Worm (Caenorhabditis elegans) whole organism, L2 larva: ENCODE results near the gene ifbp-1.

Experiments used
- C34F6.9 ChIP-seq: fragments of 150-350 bp; optimal IDR thresholded peaks from 2 replicates; lab custom pipeline; 2014; ENCODE audit warnings: missing biosample characterization, missing genetic modification characterization
- F13H6.1 ChIP-seq: sonication (generic microtip); optimal IDR thresholded peaks from 2 replicates; lab custom pipeline; 2016; ENCODE audit warnings: missing genetic modification characterization, missing compliant biosample characterization
- R02D3.7 ChIP-seq: fragments of 150-350 bp; optimal IDR thresholded peaks from 2 replicates; lab custom pipeline; 2014; ENCODE audit warnings: missing biosample characterization, missing genetic modification characterization
- Y55F3AM.14 ChIP-seq: fragments of 200-800 bp; sonication (Bioruptor generic); optimal IDR thresholded peaks from 2 replicates; lab custom pipeline; 2018; ENCODE audit warnings: mild to moderate bottlenecking, missing genetic modification characterization, missing compliant biosample characterization
- alr-1 ChIP-seq: fragments of 150-350 bp; optimal IDR thresholded peaks from 2 replicates; lab custom pipeline; 2014; ENCODE audit warnings: missing biosample characterization, missing genetic modification characterization
- ama-1 ChIP-seq: fragments of 150-350 bp; optimal IDR thresholded peaks from 2 replicates; lab custom pipeline; 2018; ENCODE audit warnings: inconsistent platforms
- blmp-1 ChIP-seq: sonication (generic microtip); optimal IDR thresholded peaks from 2 replicates; lab custom pipeline; 2017; ENCODE audit warnings: missing genetic modification characterization, mild to moderate bottlenecking, missing compliant biosample characterization, antibody characterized with exemption, moderate library complexity; ENCODE audit not compliant: insufficient read depth
- ceh-16 ChIP-seq: fragments of 150-350 bp; optimal IDR thresholded peaks from 2 replicates; lab custom pipeline; 2014; ENCODE audit warnings: missing biosample characterization, missing genetic modification characterization
- ceh-82 ChIP-seq: fragments of 150-350 bp; optimal IDR thresholded peaks from 2 replicates; lab custom pipeline; 2014; ENCODE audit warnings: missing biosample characterization, missing genetic modification characterization
- dmd-4 ChIP-seq: sonication (generic microtip); optimal IDR thresholded peaks from 2 replicates; lab custom pipeline; 2017; ENCODE audit warnings: missing biosample characterization, missing genetic modification characterization
- egl-27 ChIP-seq: sonication (generic microtip); optimal IDR thresholded peaks from 3 replicates; lab custom pipeline; 2017; ENCODE audit warnings: missing biosample characterization, missing genetic modification reagents, missing genetic modification characterization
- elt-1 ChIP-seq: fragments of 150-350 bp; optimal IDR thresholded peaks from 2 replicates; lab custom pipeline; 2014; ENCODE audit warnings: missing biosample characterization, missing genetic modification characterization
- elt-3 ChIP-seq: sonication (generic microtip); optimal IDR thresholded peaks from 2 replicates; lab custom pipeline; 2017; ENCODE audit warnings: missing biosample characterization, missing genetic modification characterization
- fos-1 ChIP-seq: fragments of 150-350 bp; optimal IDR thresholded peaks from 2 replicates; lab custom pipeline; 2014; ENCODE audit warnings: missing biosample characterization, missing genetic modification characterization
- gmeb-1 ChIP-seq: fragments of 150-350 bp; optimal IDR thresholded peaks from 2 replicates; lab custom pipeline; 2014; ENCODE audit warnings: missing biosample characterization, missing genetic modification characterization
- lin-11 ChIP-seq: fragments of 150-350 bp; sonication (generic microtip); optimal IDR thresholded peaks from 2 replicates; lab custom pipeline; 2014; ENCODE audit warnings: missing biosample characterization, missing genetic modification characterization, inconsistent platforms, mixed read lengths
- lin-13 ChIP-seq: fragments of 150-350 bp; optimal IDR thresholded peaks from 2 replicates; lab custom pipeline; 2014; ENCODE audit warnings: missing biosample characterization, missing genetic modification reagents, missing genetic modification characterization
- lsy-2 ChIP-seq, 2 experiments: fragments of 150-350 bp in 1 of 2; sonication (generic microtip) in 1 of 2; optimal IDR thresholded peaks; 2 replicates each; lab custom pipeline; 2014 to 2017; ENCODE audit warnings: missing biosample characterization in 2 of 2, missing genetic modification characterization in 2 of 2
- mab-5 ChIP-seq: fragments of 150-350 bp; optimal IDR thresholded peaks from 2 replicates; lab custom pipeline; 2014; ENCODE audit warnings: missing biosample characterization, missing genetic modification characterization
- mbf-1 ChIP-seq: sonication (generic microtip); optimal IDR thresholded peaks from 2 replicates; lab custom pipeline; 2017; ENCODE audit warnings: missing biosample characterization, missing genetic modification characterization
- mdl-1 ChIP-seq, 2 experiments: fragments of 150-350 bp in 1 of 2; sonication (generic microtip) in 1 of 2; optimal IDR thresholded peaks; 2 replicates each; lab custom pipeline; 2017; ENCODE audit warnings: missing biosample characterization in 2 of 2, missing genetic modification characterization in 2 of 2
- nhr-10 ChIP-seq: sonication (generic microtip); optimal IDR thresholded peaks from 2 replicates; lab custom pipeline; 2017; ENCODE audit warnings: missing biosample characterization, missing genetic modification characterization
- nhr-12 ChIP-seq: fragments of 150-350 bp; optimal IDR thresholded peaks from 2 replicates; lab custom pipeline; 2014; ENCODE audit warnings: missing biosample characterization, missing genetic modification characterization
- nhr-129 ChIP-seq: fragments of 150-350 bp; optimal IDR thresholded peaks from 2 replicates; lab custom pipeline; 2014; ENCODE audit warnings: missing biosample characterization, missing genetic modification characterization
- nhr-21 ChIP-seq: fragments of 150-350 bp; optimal IDR thresholded peaks from 2 replicates; lab custom pipeline; 2014; ENCODE audit warnings: missing biosample characterization, missing genetic modification characterization
- nhr-23 ChIP-seq: fragments of 150-350 bp; optimal IDR thresholded peaks from 2 replicates; lab custom pipeline; 2014; ENCODE audit warnings: missing biosample characterization, missing genetic modification reagents, missing genetic modification characterization
- nhr-25 ChIP-seq: fragments of 150-350 bp; sonication (generic microtip); optimal IDR thresholded peaks from 3 replicates; lab custom pipeline; 2014; ENCODE audit warnings: missing biosample characterization, missing genetic modification characterization
- peb-1 ChIP-seq: fragments of 150-350 bp; optimal IDR thresholded peaks from 2 replicates; lab custom pipeline; 2014; ENCODE audit warnings: missing biosample characterization, missing genetic modification characterization
- skn-1 ChIP-seq: sonication (generic microtip); optimal IDR thresholded peaks from 2 replicates; lab custom pipeline; 2017; ENCODE audit warnings: missing biosample characterization, missing genetic modification characterization
- sma-3 ChIP-seq: sonication (generic microtip); optimal IDR thresholded peaks from 2 replicates; lab custom pipeline; 2016; ENCODE audit warnings: missing genetic modification reagents, missing genetic modification characterization, missing compliant biosample characterization
- sma-9 ChIP-seq, 2 experiments: fragments of 150-350 bp in 1 of 2; sonication (generic microtip) in 1 of 2; optimal IDR thresholded peaks; 2 replicates each; lab custom pipeline; 2014 to 2016; ENCODE audit warnings: missing genetic modification characterization in 2 of 2, mild to moderate bottlenecking in 1 of 2, missing biosample characterization in 1 of 2, missing compliant biosample characterization in 1 of 2, missing genetic modification reagents in 1 of 2, moderate library complexity in 1 of 2
- snpc-4 ChIP-seq: fragments of 150-350 bp; optimal IDR thresholded peaks from 2 replicates; lab custom pipeline; 2014; ENCODE audit warnings: missing biosample characterization, missing genetic modification characterization
- unc-55 ChIP-seq: fragments of 150-350 bp; sonication (generic microtip); optimal IDR thresholded peaks from 3 replicates; lab custom pipeline; 2014; ENCODE audit warnings: missing biosample characterization, missing genetic modification reagents, missing genetic modification characterization
- unc-62 ChIP-seq: fragments of 150-350 bp; optimal IDR thresholded peaks from 2 replicates; lab custom pipeline; 2014; ENCODE audit warnings: missing biosample characterization, missing genetic modification reagents, missing genetic modification characterization
- zag-1 ChIP-seq: fragments of 150-350 bp; optimal IDR thresholded peaks from 2 replicates; lab custom pipeline; 2014; ENCODE audit warnings: missing biosample characterization, missing genetic modification characterization
- ztf-11 ChIP-seq: sonication (generic microtip); optimal IDR thresholded peaks from 2 replicates; lab custom pipeline; 2017; ENCODE audit warnings: missing biosample characterization, missing genetic modification characterization
- ztf-4 ChIP-seq: fragments of 150-350 bp; optimal IDR thresholded peaks from 2 replicates; lab custom pipeline; 2014; ENCODE audit warnings: missing biosample characterization, missing genetic modification characterization

The ifbp-1 gene

ce11 chrV:13394968-13395367 lies 14.9 kb upstream of the ifbp-1 start:
- TF ChIP-seq blmp-1 (tag; lab: Kevin White, UChicago) (no peak), lin-11 (tag; lab: Kevin White, UChicago) (no peak), R02D3.7 (no peak), elt-3 (tag; lab: Kevin White, UChicago) (no peak), nhr-25 (tag; lab: Kevin White, UChicago) (no peak), unc-62 (GFP tag; lab: Kevin White, UChicago) (no peak), mab-5 (tag; lab: Kevin White, UChicago) (no peak), elt-1 (tag; lab: Kevin White, UChicago) (no peak), nhr-12 (tag; lab: Kevin White, UChicago) (no peak), nhr-23 (tag; lab: Kevin White, UChicago) (no peak), alr-1 (tag; lab: Kevin White, UChicago) (no peak), Y55F3AM.14 (GFP tag; lab: Kevin White, UChicago) (no peak), ztf-11 (tag; lab: Kevin White, UChicago) (no peak), lsy-2 (tag; optimal IDR thresholded peaks at IDR 0.05; lab: Kevin White, UChicago) (no peak), mdl-1 (tag; optimal IDR thresholded peaks at IDR 0.05; lab: Kevin White, UChicago) (no peak)

ce11 chrV:13393333-13393803 lies 13.3 kb upstream of the ifbp-1 start:
- TF ChIP-seq peb-1 (tag; lab: Kevin White, UChicago) (no peak), Y55F3AM.14 (GFP tag; lab: Kevin White, UChicago) (peak; percentile 56), nhr-129 (tag; lab: Kevin White, UChicago) (peak; percentile 28), mdl-1 (tag; optimal IDR thresholded peaks at IDR 0.05; lab: Kevin White, UChicago) (no peak), F13H6.1 (tag; lab: Kevin White, UChicago) (peak; percentile 72), lsy-2 (tag; optimal IDR thresholded peaks at IDR 0.05; lab: Kevin White, UChicago) (peak in 1 of 2 experiments; percentile 13), sma-9 (GFP tag; optimal IDR thresholded peaks at IDR 0.05; lab: Kevin White, UChicago) (peak; percentile 2), sma-9 (tag; optimal IDR thresholded peaks at IDR 0.05; lab: Kevin White, UChicago) (no peak), C34F6.9 (tag; lab: Kevin White, UChicago) (peak; percentile 31), sma-3 (GFP tag; lab: Kevin White, UChicago) (peak; percentile 5)

- peak; percentile 56 for TF ChIP-seq egl-27 (tag; lab: Kevin White, UChicago)
- TF ChIP-seq fos-1 (tag; lab: Kevin White, UChicago), result peak; percentile 8
- TF ChIP-seq sma-9 (GFP tag; optimal IDR thresholded peaks at IDR 0.05; lab: Kevin White, UChicago), result peak; percentile 78
- TF ChIP-seq sma-9 (tag; optimal IDR thresholded peaks at IDR 0.05; lab: Kevin White, UChicago), result no peak
- TF ChIP-seq nhr-21 (tag; lab: Kevin White, UChicago), result peak; percentile 28
- peak; percentile 71 for TF ChIP-seq nhr-25 (tag; lab: Kevin White, UChicago)
- peak; percentile 15 for TF ChIP-seq C34F6.9 (tag; lab: Kevin White, UChicago)
- TF ChIP-seq nhr-129 (tag; lab: Kevin White, UChicago), result no peak
- no peak for TF ChIP-seq Y55F3AM.14 (GFP tag; lab: Kevin White, UChicago)
- TF ChIP-seq F13H6.1 (tag; lab: Kevin White, UChicago), result peak; percentile 32
- TF ChIP-seq lin-13 (GFP tag; lab: Kevin White, UChicago), result peak; percentile 1
- TF ChIP-seq blmp-1 (tag; lab: Kevin White, UChicago), result peak; percentile 96
- no peak for TF ChIP-seq dmd-4 (tag; lab: Kevin White, UChicago)
These were observed 11.6 kb upstream of the ifbp-1 start, which contains the start of gene somi-1 for ce11 chrV:13391378-13392258. Gene somi-1, minus strand, starts transcription at chrV:13391395.

- TF ChIP-seq ceh-82 (tag; lab: Kevin White, UChicago) (no peak), peb-1 (tag; lab: Kevin White, UChicago) (no peak), lin-13 (GFP tag; lab: Kevin White, UChicago) (no peak), nhr-10 (tag; lab: Kevin White, UChicago) (no peak), nhr-23 (tag; lab: Kevin White, UChicago) (no peak), ztf-4 (tag; lab: Kevin White, UChicago) (no peak), snpc-4 (no peak), F13H6.1 (tag; lab: Kevin White, UChicago) (no peak), ztf-11 (tag; lab: Kevin White, UChicago) (no peak), unc-55 (no peak), egl-27 (tag; lab: Kevin White, UChicago) (no peak), zag-1 (tag; lab: Kevin White, UChicago) (no peak), blmp-1 (tag; lab: Kevin White, UChicago) (no peak), skn-1 (tag; lab: Kevin White, UChicago) (no peak), ama-1 (lab: Kevin White, UChicago) (no peak), Y55F3AM.14 (GFP tag; lab: Kevin White, UChicago) (no peak), fos-1 (tag; lab: Kevin White, UChicago) (peak; percentile 1), lsy-2 (tag; optimal IDR thresholded peaks at IDR 0.05; lab: Kevin White, UChicago) (peak in 1 of 2 experiments; percentile 18), C34F6.9 (tag; lab: Kevin White, UChicago) (no peak), mbf-1 (no peak), gmeb-1 (tag; lab: Kevin White, UChicago) (peak; percentile 17), mdl-1 (tag; optimal IDR thresholded peaks at IDR 0.05; lab: Kevin White, UChicago) (no peak), nhr-21 (tag; lab: Kevin White, UChicago) (no peak), nhr-129 (tag; lab: Kevin White, UChicago) (peak; percentile 23), elt-3 (tag; lab: Kevin White, UChicago) (no peak), ceh-16 (tag; lab: Kevin White, UChicago) (peak; percentile 59), dmd-4 (tag; lab: Kevin White, UChicago) (no peak), R02D3.7 (no peak), lin-11 (tag; lab: Kevin White, UChicago) (no peak), unc-62 (GFP tag; lab: Kevin White, UChicago) (no peak), mab-5 (tag; lab: Kevin White, UChicago) (no peak), sma-9 (GFP tag; optimal IDR thresholded peaks at IDR 0.05; lab: Kevin White, UChicago) (peak; percentile 71), sma-9 (tag; optimal IDR thresholded peaks at IDR 0.05; lab: Kevin White, UChicago) (no peak)
These were observed 10.9 kb upstream of the ifbp-1 start for ce11 chrV:13390936-13391335.
